Worm (Caenorhabditis elegans) whole organism, L3 larva: Measurements from ENCODE around the gene C36A4.4.

Experiments used
- R02D3.7 ChIP-seq: fragments of 150-350 bp; optimal IDR thresholded peaks from 2 replicates; lab custom pipeline; 2014; ENCODE audit warnings: missing biosample characterization, missing genetic modification characterization
- aly-2 ChIP-seq: fragments of 150-350 bp; optimal IDR thresholded peaks from 2 replicates; lab custom pipeline; 2014; ENCODE audit warnings: missing biosample characterization, missing genetic modification characterization
- ama-1 ChIP-seq: fragments of 150-350 bp; optimal IDR thresholded peaks from 2 replicates; lab custom pipeline; 2018
- ceh-16 ChIP-seq: sonication (generic microtip); optimal IDR thresholded peaks from 2 replicates; lab custom pipeline; 2017; ENCODE audit warnings: missing biosample characterization, missing genetic modification characterization
- ceh-82 ChIP-seq: fragments of 150-350 bp; optimal IDR thresholded peaks from 2 replicates; lab custom pipeline; 2014; ENCODE audit warnings: missing biosample characterization, missing genetic modification characterization
- daf-12 ChIP-seq: fragments of 150-350 bp; optimal IDR thresholded peaks from 2 replicates; lab custom pipeline; 2014; ENCODE audit warnings: missing biosample characterization, missing genetic modification reagents, missing genetic modification characterization
- elt-1 ChIP-seq: fragments of 150-350 bp; optimal IDR thresholded peaks from 2 replicates; lab custom pipeline; 2014; ENCODE audit warnings: missing biosample characterization, missing genetic modification characterization
- elt-2 ChIP-seq: sonication (generic microtip); optimal IDR thresholded peaks from 2 replicates; lab custom pipeline; 2016; ENCODE audit warnings: missing genetic modification reagents, mild to moderate bottlenecking, missing genetic modification characterization, missing compliant biosample characterization
- elt-3 ChIP-seq, 3 experiments: fragments of 150-350 bp in 1 of 3; sonication (generic microtip) in 2 of 3; optimal IDR thresholded peaks; 2 replicates in 2 of 3; 4 replicates in 1 of 3; lab custom pipeline; 2014 to 2017; ENCODE audit warnings: missing biosample characterization in 3 of 3, missing genetic modification characterization in 3 of 3
- eor-1 ChIP-seq, 2 experiments: fragments of 150-350 bp; optimal IDR thresholded peaks; 2 replicates each; lab custom pipeline; 2014 to 2018; ENCODE audit warnings: missing biosample characterization in 2 of 2, missing genetic modification characterization in 2 of 2
- fkh-2 ChIP-seq: fragments of 150-350 bp; optimal IDR thresholded peaks from 2 replicates; lab custom pipeline; 2014; ENCODE audit warnings: missing biosample characterization, missing genetic modification reagents, missing genetic modification characterization
- fos-1 ChIP-seq: fragments of 150-350 bp; optimal IDR thresholded peaks from 2 replicates; lab custom pipeline; 2014; ENCODE audit warnings: missing biosample characterization, missing genetic modification characterization
- hmg-11 ChIP-seq: sonication (generic microtip); optimal IDR thresholded peaks from 2 replicates; lab custom pipeline; 2016; ENCODE audit warnings: missing genetic modification characterization, missing compliant biosample characterization
- lin-15B ChIP-seq: fragments of 150-350 bp; optimal IDR thresholded peaks from 2 replicates; lab custom pipeline; 2014; ENCODE audit warnings: missing biosample characterization, missing genetic modification characterization
- lin-39 ChIP-seq: fragments of 150-350 bp; optimal IDR thresholded peaks from 2 replicates; lab custom pipeline; 2018; ENCODE audit warnings: missing biosample characterization, missing genetic modification reagents, missing genetic modification characterization
- lsy-12 ChIP-seq: sonication (generic microtip); optimal IDR thresholded peaks from 2 replicates; lab custom pipeline; 2016; ENCODE audit warnings: mild to moderate bottlenecking, missing genetic modification characterization, missing compliant biosample characterization
- mdl-1 ChIP-seq: fragments of 150-350 bp; optimal IDR thresholded peaks from 2 replicates; lab custom pipeline; 2014; ENCODE audit warnings: missing biosample characterization, missing genetic modification characterization
- nfya-1 ChIP-seq: sonication (generic microtip); optimal IDR thresholded peaks from 2 replicates; lab custom pipeline; 2017; ENCODE audit warnings: missing genetic modification characterization, mild to moderate bottlenecking, missing compliant biosample characterization, antibody characterized with exemption, moderate library complexity; ENCODE audit not compliant: insufficient read depth
- nhr-12 ChIP-seq: fragments of 150-350 bp; optimal IDR thresholded peaks from 2 replicates; lab custom pipeline; 2014; ENCODE audit warnings: missing biosample characterization, missing genetic modification characterization
- nhr-23 ChIP-seq: fragments of 150-350 bp; optimal IDR thresholded peaks from 2 replicates; lab custom pipeline; 2014; ENCODE audit warnings: missing biosample characterization, missing genetic modification reagents, missing genetic modification characterization
- nhr-237 ChIP-seq: fragments of 150-350 bp; optimal IDR thresholded peaks from 2 replicates; lab custom pipeline; 2014; ENCODE audit warnings: missing biosample characterization, missing genetic modification characterization
- nhr-25 ChIP-seq: sonication (generic microtip); optimal IDR thresholded peaks from 2 replicates; lab custom pipeline; 2017; ENCODE audit warnings: missing biosample characterization, missing genetic modification characterization
- nhr-28 ChIP-seq: fragments of 150-350 bp; optimal IDR thresholded peaks from 2 replicates; lab custom pipeline; 2014; ENCODE audit warnings: missing biosample characterization, missing genetic modification characterization
- nhr-43 ChIP-seq: sonication (generic microtip); optimal IDR thresholded peaks from 2 replicates; lab custom pipeline; 2016; ENCODE audit warnings: mild to moderate bottlenecking, missing genetic modification characterization, missing compliant biosample characterization; ENCODE audit not compliant: poor library complexity, severe bottlenecking
- nhr-76 ChIP-seq: fragments of 150-350 bp; sonication (generic microtip); optimal IDR thresholded peaks from 5 replicates; lab custom pipeline; 2014; ENCODE audit warnings: missing biosample characterization, missing genetic modification characterization
- nhr-77 ChIP-seq: fragments of 150-350 bp; optimal IDR thresholded peaks from 2 replicates; lab custom pipeline; 2014; ENCODE audit warnings: missing biosample characterization, missing genetic modification characterization
- pha-4 ChIP-seq: fragments of 150-350 bp; optimal IDR thresholded peaks from 2 replicates; lab custom pipeline; 2014; ENCODE audit warnings: missing biosample characterization, missing genetic modification reagents, missing genetic modification characterization
- pqm-1 ChIP-seq: fragments of 150-350 bp; optimal IDR thresholded peaks from 2 replicates; lab custom pipeline; 2017; ENCODE audit warnings: missing biosample characterization, missing genetic modification characterization, inconsistent platforms
- skn-1 ChIP-seq: fragments of 150-350 bp; optimal IDR thresholded peaks from 2 replicates; lab custom pipeline; 2014; ENCODE audit warnings: missing biosample characterization, missing genetic modification characterization
- snpc-4 ChIP-seq: fragments of 150-350 bp; optimal IDR thresholded peaks from 2 replicates; lab custom pipeline; 2014; ENCODE audit warnings: missing biosample characterization, missing genetic modification characterization
- tbx-2 ChIP-seq: sonication (generic microtip); optimal IDR thresholded peaks from 2 replicates; lab custom pipeline; 2016; ENCODE audit warnings: mild to moderate bottlenecking, missing genetic modification characterization, missing compliant biosample characterization
- ztf-4 ChIP-seq: fragments of 150-350 bp; optimal IDR thresholded peaks from 2 replicates; lab custom pipeline; 2014; ENCODE audit warnings: missing biosample characterization, missing genetic modification characterization

The C36A4.4 gene

DNA sequence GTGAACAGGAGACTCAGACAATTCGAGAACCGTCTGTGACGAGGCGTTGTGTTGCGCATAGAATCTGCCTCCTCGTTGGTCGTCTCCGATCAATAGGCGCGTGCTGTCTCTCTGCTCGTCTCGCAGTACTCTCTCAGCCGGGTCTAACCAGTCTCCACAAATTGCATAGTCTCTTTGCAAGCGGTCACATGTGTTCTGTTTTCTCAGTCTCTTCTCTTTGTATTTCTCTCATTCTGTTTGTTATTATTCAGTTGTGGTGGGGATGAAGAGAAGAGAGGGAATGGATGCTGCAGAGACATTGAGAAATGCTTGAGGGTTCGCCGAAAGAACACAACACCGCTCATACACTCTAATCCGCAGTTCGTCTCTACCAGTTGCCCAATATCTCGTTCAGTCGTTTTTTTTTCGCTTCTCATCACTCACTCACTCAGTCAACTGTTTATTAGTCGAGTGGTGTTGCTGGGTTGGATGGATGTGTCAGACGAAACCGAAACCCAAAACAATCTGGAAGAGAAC lies 42.0 kb downstream of the C36A4.4 start (continued):
- TF ChIP-seq lsy-12 (tag; lab: Kevin White, UChicago) (peak; percentile 94), fos-1 (tag; lab: Kevin White, UChicago) (peak; percentile 79), ceh-16 (peak; percentile 43), ceh-82 (tag; lab: Kevin White, UChicago) (peak; percentile 88), aly-2 (tag; lab: Kevin White, UChicago) (no peak), eor-1 (tag; optimal IDR thresholded peaks at IDR 0.05; lab: Kevin White, UChicago) (no peak), mdl-1 (tag; lab: Kevin White, UChicago) (peak; percentile 99), hmg-11 (peak; percentile 99), lin-15B (tag; lab: Kevin White, UChicago) (peak; percentile 86), daf-12 (tag; lab: Kevin White, UChicago) (no peak), nfya-1 (tag; lab: Kevin White, UChicago) (peak; percentile 98), nhr-12 (tag; lab: Kevin White, UChicago) (no peak)

DNA sequence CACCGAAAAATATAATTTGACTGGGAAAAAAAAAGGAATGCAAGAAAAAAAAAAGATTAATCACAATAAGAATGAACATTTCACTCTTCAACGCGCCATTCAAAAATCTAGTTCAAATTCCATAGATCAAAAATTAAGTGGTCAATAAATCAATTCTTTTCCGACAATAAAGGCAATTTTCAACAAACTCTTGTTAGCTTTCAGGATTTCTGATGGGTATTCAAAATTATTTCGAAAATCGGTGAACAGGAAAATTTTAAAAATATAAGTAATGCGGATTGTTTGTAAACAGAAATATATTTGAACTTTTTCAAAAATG lies 42.5 kb downstream of the C36A4.4 start:
- TF ChIP-seq lin-39 (tag; lab: Kevin White, UChicago) (no peak), elt-1 (no peak), eor-1 (tag; optimal IDR thresholded peaks at IDR 0.05; lab: Kevin White, UChicago) (no peak), elt-2 (tag; lab: Kevin White, UChicago) (no peak), skn-1 (tag; lab: Kevin White, UChicago) (no peak), R02D3.7 (tag; lab: Kevin White, UChicago) (no peak), fkh-2 (no peak)

ce11 chrIII:3800240-3800933 lies 43.0 kb downstream of the C36A4.4 start, which contains the start of gene mtm-3:
Gene mtm-3 (minus strand): TSS chrIII:3800467.
- TF ChIP-seq fos-1 (tag; lab: Kevin White, UChicago) (no peak), pha-4 (peak; percentile 29), nhr-28 (tag; lab: Kevin White, UChicago) (no peak), pqm-1 (no peak), ama-1 (lab: Kevin White, UChicago) (peak; percentile 54), nhr-43 (tag; lab: Kevin White, UChicago) (no peak), nfya-1 (tag; lab: Kevin White, UChicago) (peak; percentile 24), elt-2 (tag; lab: Kevin White, UChicago) (peak; percentile 43), nhr-25 (tag; lab: Kevin White, UChicago) (no peak), skn-1 (tag; lab: Kevin White, UChicago) (no peak)

- TF ChIP-seq elt-2 (tag; lab: Kevin White, UChicago) (peak; percentile 75), ztf-4 (tag; lab: Kevin White, UChicago) (no peak), R02D3.7 (tag; lab: Kevin White, UChicago) (no peak), nhr-77 (tag; lab: Kevin White, UChicago) (no peak), nhr-76 (tag; lab: Kevin White, UChicago) (no peak), lsy-12 (tag; lab: Kevin White, UChicago) (peak; percentile 12), pha-4 (peak; percentile 65), pqm-1 (peak; percentile 77), nhr-25 (tag; lab: Kevin White, UChicago) (peak; percentile 31), lin-39 (tag; lab: Kevin White, UChicago) (no peak), nhr-237 (tag; lab: Kevin White, UChicago) (no peak), nhr-23 (peak; percentile 13), lin-15B (tag; lab: Kevin White, UChicago) (no peak), skn-1 (tag; lab: Kevin White, UChicago) (no peak), mdl-1 (tag; lab: Kevin White, UChicago) (peak; percentile 17), nfya-1 (tag; lab: Kevin White, UChicago) (peak; percentile 23)
These were observed 44.2 kb downstream of the C36A4.4 start for ce11 chrIII:3799213-3799612.

DNA sequence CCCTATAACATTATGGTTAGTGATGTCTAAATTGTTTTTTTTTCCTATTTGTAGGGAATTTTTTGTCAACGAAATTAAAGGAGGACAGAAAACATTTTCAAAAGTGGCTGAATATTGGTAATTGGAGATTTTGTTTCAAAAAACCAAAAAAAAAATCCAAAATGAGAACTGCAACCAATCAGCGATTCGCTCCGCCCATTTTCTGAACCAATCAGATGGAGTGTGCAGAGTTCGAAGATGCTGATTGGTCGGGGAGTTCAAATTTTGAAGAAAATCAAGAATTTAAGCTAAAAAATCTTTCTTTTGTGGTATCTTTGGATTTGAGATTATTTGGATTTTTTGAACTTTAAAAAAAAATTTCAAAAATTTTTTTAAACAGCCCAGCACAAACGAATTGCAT lies 45.0 kb downstream of the C36A4.4 start:
- no peak for TF ChIP-seq tbx-2
- no peak for TF ChIP-seq elt-3 (tag; optimal IDR thresholded peaks at IDR 0.05; lab: Kevin White, UChicago)
- no peak for TF ChIP-seq pha-4
- TF ChIP-seq snpc-4 (tag; lab: Kevin White, UChicago), result no peak
- no peak for TF ChIP-seq ceh-16
- TF ChIP-seq nfya-1 (tag; lab: Kevin White, UChicago), result peak; percentile 99
